Worm (Caenorhabditis elegans) whole organism, L4/young adult: Measurements from ENCODE around the gene fmi-1.

Source experiments
- W03F9.2 ChIP-seq: fragments of 150-350 bp; optimal IDR thresholded peaks from 2 replicates; lab custom pipeline; 2014; ENCODE audit warnings: missing biosample characterization, missing genetic modification characterization
- dao-5 ChIP-seq: sonication (generic microtip); optimal IDR thresholded peaks from 2 replicates; lab custom pipeline; 2016; ENCODE audit warnings: missing genotype, missing genetic modification characterization, moderate library complexity, missing compliant biosample characterization
- him-1 ChIP-seq: sonication (generic microtip); optimal IDR thresholded peaks from 2 replicates; lab custom pipeline; 2016; ENCODE audit warnings: missing genotype, missing genetic modification reagents, missing genetic modification characterization, missing compliant biosample characterization

- TF ChIP-seq dao-5 (tag; lab: Kevin White, UChicago) (no peak), him-1 (tag; lab: Kevin White, UChicago) (no peak), W03F9.2 (tag; lab: Kevin White, UChicago) (no peak)
Observed at ce11 chrV:13074148-13074547, 55.3 kb downstream of the fmi-1 start.
